Fruit fly (Drosophila melanogaster) whole organism, adult: ENCODE measurements around the gene GstD10.

Experiments used
- CG12768 ChIP-seq: fragments of 200-800 bp; sonication (Bioruptor generic); optimal IDR thresholded peaks from 2 replicates; lab custom pipeline; 2017; ENCODE audit warnings: missing biosample characterization, missing genetic modification characterization, mild to moderate bottlenecking, moderate library complexity, missing genetic modification reagents
- CG5204 ChIP-seq: fragments of 200-800 bp; sonication (Bioruptor generic); optimal IDR thresholded peaks from 2 replicates; lab custom pipeline; 2016; ENCODE audit warnings: missing biosample characterization, missing genetic modification characterization
- CG7045 ChIP-seq: fragments of 200-800 bp; sonication (Bioruptor generic); optimal IDR thresholded peaks from 2 replicates; lab custom pipeline; 2017; ENCODE audit warnings: missing biosample characterization, mild to moderate bottlenecking, missing genetic modification characterization
- CG7101 ChIP-seq: fragments of 200-800 bp; sonication (Bioruptor generic); optimal IDR thresholded peaks from 2 replicates; lab custom pipeline; 2018; ENCODE audit warnings: missing biosample characterization, mild to moderate bottlenecking, missing genetic modification characterization, moderate library complexity
- Crg-1 ChIP-seq: fragments of 200-800 bp; sonication (Bioruptor generic); optimal IDR thresholded peaks from 2 replicates; lab custom pipeline; 2016; ENCODE audit warnings: missing biosample characterization, missing genetic modification characterization
- Hr96 ChIP-seq: fragments of 200-800 bp; sonication (Bioruptor generic); optimal IDR thresholded peaks from 2 replicates; lab custom pipeline; 2016; ENCODE audit warnings: missing biosample characterization, missing genetic modification characterization
- Mnt ChIP-seq: fragments of 200-800 bp; sonication (Bioruptor generic); optimal IDR thresholded peaks from 2 replicates; lab custom pipeline; 2016; ENCODE audit warnings: missing biosample characterization, mild to moderate bottlenecking, missing genetic modification characterization
- bab1 ChIP-seq: fragments of 200-800 bp; sonication (Bioruptor generic); optimal IDR thresholded peaks from 3 replicates; lab custom pipeline; 2019; ENCODE audit warnings: missing biosample characterization, mild to moderate bottlenecking, missing genetic modification characterization, moderate library complexity
- cic ChIP-seq: fragments of 200-800 bp; sonication (Bioruptor generic); optimal IDR thresholded peaks from 2 replicates; lab custom pipeline; 2017; ENCODE audit warnings: missing biosample characterization, mild to moderate bottlenecking, missing genetic modification characterization, moderate library complexity
- kay ChIP-seq: fragments of 200-800 bp; sonication (Bioruptor generic); peaks from one replicate; lab custom pipeline; 2016; ENCODE audit warnings: missing biosample characterization, missing genetic modification characterization, borderline replicate concordance
- pad ChIP-seq: fragments of 200-800 bp; sonication (Bioruptor generic); optimal IDR thresholded peaks from 3 replicates; lab custom pipeline; 2017; ENCODE audit warnings: missing biosample characterization, missing genetic modification characterization, mild to moderate bottlenecking, moderate library complexity, missing genetic modification reagents
- toe ChIP-seq: fragments of 200-800 bp; sonication (Bioruptor generic); optimal IDR thresholded peaks from 2 replicates; lab custom pipeline; 2016; ENCODE audit warnings: missing biosample characterization, missing genetic modification characterization

dm6 chr3R:12356044-12356443, 9.5 kb downstream of the GstD10 start, which contains the start of gene MBD-R2:
- TF ChIP-seq cic (GFP tag; lab: Kevin White, UChicago) (no peak), toe (GFP tag; lab: Kevin White, UChicago) (no peak), bab1 (GFP tag; lab: Kevin White, UChicago) (peak; percentile 19), CG5204 (GFP tag; lab: Kevin White, UChicago) (no peak), CG12768 (no peak), kay (no peak), Crg-1 (GFP tag; lab: Kevin White, UChicago) (no peak), CG7045 (GFP tag; lab: Kevin White, UChicago) (no peak), Hr96 (GFP tag; lab: Kevin White, UChicago) (no peak), pad (GFP tag; lab: Kevin White, UChicago) (no peak), Mnt (GFP tag; lab: Kevin White, UChicago) (peak; percentile 31), CG7101 (tag; lab: Kevin White, UChicago) (no peak)
